Fruit fly (Drosophila melanogaster) whole organism, embryonic: ENCODE data around the gene SK.

Source experiments
- Abd-B ChIP-seq: fragments of 200-800 bp; sonication (Bioruptor generic); optimal IDR thresholded peaks from 2 replicates; lab custom pipeline; 2018; ENCODE audit warnings: missing biosample characterization, mild to moderate bottlenecking, missing genetic modification characterization, moderate library complexity
- Blimp-1 ChIP-seq: fragments of 200-800 bp; sonication (Bioruptor generic); optimal IDR thresholded peaks from 3 replicates; lab custom pipeline; 2018; ENCODE audit warnings: missing biosample characterization, missing genetic modification characterization, mild to moderate bottlenecking, moderate library complexity, missing genetic modification reagents
- C15 ChIP-seq: fragments of 200-800 bp; sonication (Bioruptor generic); IDR thresholded peaks from 3 replicates; pipeline ENCODE4 v1.3.6; 2022; ENCODE audit warnings: missing biosample characterization, missing genetic modification characterization
- CG10209 ChIP-seq: fragments of 200-800 bp; sonication (Bioruptor generic); optimal IDR thresholded peaks from 3 replicates; lab custom pipeline; 2017; ENCODE audit warnings: missing biosample characterization, mild to moderate bottlenecking, missing genetic modification characterization, missing genetic modification reagents
- CG10654 ChIP-seq: fragments of 200-800 bp; sonication (Bioruptor generic); optimal IDR thresholded peaks from 2 replicates; lab custom pipeline; 2016; ENCODE audit warnings: missing biosample characterization, missing genetic modification characterization
- CG10979 ChIP-seq: fragments of 200-800 bp; sonication (Bioruptor generic); optimal IDR thresholded peaks from 2 replicates; lab custom pipeline; 2018; ENCODE audit warnings: missing biosample characterization, mild to moderate bottlenecking, missing genetic modification characterization, moderate library complexity
- CG11247 ChIP-seq: fragments of 200-800 bp; sonication (Bioruptor generic); IDR thresholded peaks from 2 replicates; pipeline ENCODE4 v1.3.6; 2022; ENCODE audit warnings: missing biosample characterization, missing genetic modification characterization
- CG11398 ChIP-seq: fragments of 200-800 bp; sonication (Bioruptor generic); optimal IDR thresholded peaks from 2 replicates; lab custom pipeline; 2016; ENCODE audit warnings: missing biosample characterization, missing genetic modification characterization
- CG11504 ChIP-seq: fragments of 200-800 bp; sonication (Bioruptor generic); optimal IDR thresholded peaks from 3 replicates; lab custom pipeline; 2019; ENCODE audit warnings: missing biosample characterization, mild to moderate bottlenecking, missing genetic modification characterization, moderate library complexity
- CG13296 ChIP-seq: fragments of 200-800 bp; sonication (Bioruptor generic); optimal IDR thresholded peaks from 3 replicates; lab custom pipeline; 2018; ENCODE audit warnings: missing biosample characterization, mild to moderate bottlenecking, missing genetic modification characterization
- CG13424 ChIP-seq: fragments of 200-800 bp; sonication (Bioruptor generic); optimal IDR thresholded peaks from 2 replicates; lab custom pipeline; 2019; ENCODE audit warnings: missing biosample characterization, mild to moderate bottlenecking, missing genetic modification characterization, moderate library complexity
- CG14710 ChIP-seq: fragments of 200-800 bp; sonication (Bioruptor generic); optimal IDR thresholded peaks from 3 replicates; lab custom pipeline; 2019; ENCODE audit warnings: missing biosample characterization, mild to moderate bottlenecking, missing genetic modification characterization, moderate library complexity
- CG15269 ChIP-seq: fragments of 200-800 bp; sonication (Bioruptor generic); optimal IDR thresholded peaks from 2 replicates; lab custom pipeline; 2018; ENCODE audit warnings: missing biosample characterization, mild to moderate bottlenecking, missing genetic modification characterization, moderate library complexity
- CG15696 ChIP-seq: fragments of 200-800 bp; sonication (Bioruptor generic); optimal IDR thresholded peaks from 2 replicates; lab custom pipeline; 2019; ENCODE audit warnings: missing biosample characterization, mild to moderate bottlenecking, missing genetic modification characterization, moderate library complexity
- CG17612 ChIP-seq: fragments of 200-800 bp; sonication (Bioruptor generic); IDR thresholded peaks from 2 replicates; pipeline ENCODE4 v1.3.6; 2022; ENCODE audit warnings: missing biosample characterization, missing genetic modification characterization
- CG2116 ChIP-seq: fragments of 200-800 bp; sonication (Bioruptor generic); optimal IDR thresholded peaks from 3 replicates; lab custom pipeline; 2018; ENCODE audit warnings: missing biosample characterization, mild to moderate bottlenecking, missing genetic modification characterization
- CG2678 ChIP-seq: fragments of 200-800 bp; sonication (Bioruptor generic); optimal IDR thresholded peaks from 3 replicates; lab custom pipeline; 2019; ENCODE audit warnings: missing biosample characterization, mild to moderate bottlenecking, missing genetic modification characterization, moderate library complexity
- CG30403 ChIP-seq: fragments of 200-800 bp; sonication (Bioruptor generic); optimal IDR thresholded peaks from 3 replicates; lab custom pipeline; 2016; ENCODE audit warnings: missing biosample characterization, missing genetic modification characterization
- CG42726 ChIP-seq: fragments of 200-800 bp; sonication (Bioruptor generic); IDR thresholded peaks from 2 replicates; pipeline ENCODE4 v1.3.6; 2022; ENCODE audit warnings: missing biosample characterization, missing genetic modification characterization; ENCODE audit not compliant: partially characterized antibody
- CG7357 ChIP-seq: fragments of 200-800 bp; sonication (Bioruptor generic); IDR thresholded peaks from 3 replicates; pipeline ENCODE4 v1.3.6; 2022; ENCODE audit warnings: missing biosample characterization, missing genetic modification characterization
- CG7839 ChIP-seq: fragments of 200-800 bp; sonication (Bioruptor generic); optimal IDR thresholded peaks from 3 replicates; lab custom pipeline; 2018; ENCODE audit warnings: missing biosample characterization, mild to moderate bottlenecking, missing genetic modification characterization, moderate library complexity
- CG9437 ChIP-seq: fragments of 200-800 bp; sonication (Bioruptor generic); optimal IDR thresholded peaks from 2 replicates; lab custom pipeline; 2018; ENCODE audit warnings: missing biosample characterization, mild to moderate bottlenecking, missing genetic modification characterization
- Dad ChIP-seq: fragments of 200-800 bp; sonication (Bioruptor generic); optimal IDR thresholded peaks from 3 replicates; lab custom pipeline; 2016; ENCODE audit warnings: missing biosample characterization, missing genetic modification characterization
- Doc2 ChIP-seq: fragments of 200-800 bp; sonication (Bioruptor generic); IDR thresholded peaks from 2 replicates; pipeline ENCODE4 v1.3.6; 2022; ENCODE audit warnings: missing biosample characterization, missing genetic modification characterization
- Eip74EF ChIP-seq, 2 experiments: fragments of 200-800 bp in 1 of 2; fragments of >200 bp in 1 of 2; sonication (Bioruptor generic) in 1 of 2; optimal IDR thresholded peaks; 2 replicates each; lab custom pipeline; 2017 to 2019; ENCODE audit warnings: missing biosample characterization in 2 of 2, missing genetic modification characterization in 2 of 2, mild to moderate bottlenecking in 1 of 2, moderate library complexity in 1 of 2
- H2.0 ChIP-seq: fragments of 200-800 bp; sonication (Bioruptor generic); IDR thresholded peaks from 2 replicates; pipeline ENCODE4 v1.3.6; 2022; ENCODE audit warnings: missing biosample characterization, missing genetic modification characterization
- HHEX ChIP-seq: fragments of 200-800 bp; sonication (Bioruptor generic); optimal IDR thresholded peaks from 3 replicates; lab custom pipeline; 2017; ENCODE audit warnings: missing biosample characterization, mild to moderate bottlenecking, missing genetic modification characterization, missing genetic modification reagents
- Hand ChIP-seq: fragments of 200-800 bp; sonication (Bioruptor generic); optimal IDR thresholded peaks from 2 replicates; lab custom pipeline; 2017; ENCODE audit warnings: mild to moderate bottlenecking, missing biosample characterization, missing genetic modification reagents, missing genetic modification characterization
- Hey ChIP-seq: fragments of 200-800 bp; sonication (Bioruptor generic); optimal IDR thresholded peaks from 3 replicates; lab custom pipeline; 2018; ENCODE audit warnings: missing biosample characterization, mild to moderate bottlenecking, missing genetic modification characterization
- NfI ChIP-seq: fragments of 200-800 bp; sonication (Bioruptor generic); optimal IDR thresholded peaks from 3 replicates; lab custom pipeline; 2018; ENCODE audit warnings: missing biosample characterization, mild to moderate bottlenecking, missing genetic modification characterization, moderate library complexity
- Oaz ChIP-seq: fragments of 200-800 bp; sonication (Bioruptor generic); IDR thresholded peaks from 2 replicates; pipeline ENCODE4 v1.3.6; 2022; ENCODE audit warnings: missing biosample characterization, missing genetic modification characterization
- Oli ChIP-seq: fragments of 200-800 bp; sonication (Bioruptor generic); optimal IDR thresholded peaks from 2 replicates; lab custom pipeline; 2018; ENCODE audit warnings: missing biosample characterization, mild to moderate bottlenecking, missing genetic modification characterization, moderate library complexity
- PHDP ChIP-seq: fragments of 200-800 bp; sonication (Bioruptor generic); optimal IDR thresholded peaks from 3 replicates; lab custom pipeline; 2018; ENCODE audit warnings: missing biosample characterization, mild to moderate bottlenecking, missing genetic modification characterization, moderate library complexity
- Usf ChIP-seq: fragments of 200-800 bp; sonication (Bioruptor generic); optimal IDR thresholded peaks from 2 replicates; lab custom pipeline; 2017; ENCODE audit warnings: missing genotype, missing biosample characterization, missing genetic modification characterization
- ap ChIP-seq: fragments of 200-800 bp; sonication (Bioruptor generic); IDR thresholded peaks from 2 replicates; pipeline ENCODE4 v1.3.6; 2022; ENCODE audit warnings: missing biosample characterization, missing genetic modification characterization
- az2 ChIP-seq: fragments of 200-800 bp; sonication (Bioruptor generic); optimal IDR thresholded peaks from 3 replicates; lab custom pipeline; 2016; ENCODE audit warnings: missing biosample characterization, missing genetic modification characterization
- ems ChIP-seq: fragments of 200-800 bp; sonication (Bioruptor generic); optimal IDR thresholded peaks from 3 replicates; lab custom pipeline; 2016; ENCODE audit warnings: missing biosample characterization, missing genetic modification characterization
- en ChIP-seq: fragments of 200-800 bp; sonication (Bioruptor generic); optimal IDR thresholded peaks from 2 replicates; lab custom pipeline; 2016; ENCODE audit warnings: missing biosample characterization, missing genetic modification characterization
- gsb ChIP-seq: fragments of 200-800 bp; sonication (Bioruptor generic); IDR thresholded peaks from 2 replicates; pipeline ENCODE4 v1.3.6; 2022; ENCODE audit warnings: missing biosample characterization, missing genetic modification characterization
- kay ChIP-seq: fragments of 200-800 bp; sonication (Bioruptor generic); optimal IDR thresholded peaks from 2 replicates; lab custom pipeline; 2016; ENCODE audit warnings: missing biosample characterization, missing genetic modification characterization
- ken ChIP-seq: fragments of 200-800 bp; sonication (Bioruptor generic); IDR thresholded peaks from 3 replicates; pipeline ENCODE4 v1.3.6; 2022; ENCODE audit warnings: missing biosample characterization, missing genetic modification characterization
- nau ChIP-seq: fragments of 200-800 bp; sonication (Bioruptor generic); optimal IDR thresholded peaks from 3 replicates; lab custom pipeline; 2017; ENCODE audit warnings: missing biosample characterization, mild to moderate bottlenecking, missing genetic modification characterization, missing genetic modification reagents
- pita ChIP-seq: fragments of 200-800 bp; sonication (Bioruptor generic); optimal IDR thresholded peaks from 2 replicates; lab custom pipeline; 2017; ENCODE audit warnings: missing biosample characterization, mild to moderate bottlenecking, missing genetic modification characterization
- pum ChIP-seq: fragments of 200-800 bp; sonication (Bioruptor generic); optimal IDR thresholded peaks from 2 replicates; lab custom pipeline; 2016; ENCODE audit warnings: missing biosample characterization, missing genetic modification characterization
- sqz ChIP-seq: fragments of 200-800 bp; sonication (Bioruptor generic); optimal IDR thresholded peaks from 3 replicates; lab custom pipeline; 2018; ENCODE audit warnings: missing biosample characterization, mild to moderate bottlenecking, missing genetic modification characterization
- stc ChIP-seq: fragments of 200-800 bp; sonication (Bioruptor generic); IDR thresholded peaks from 2 replicates; pipeline ENCODE4 v1.3.6; 2022; ENCODE audit warnings: missing biosample characterization, missing genetic modification characterization
- trem ChIP-seq: fragments of 200-800 bp; optimal IDR thresholded peaks from 3 replicates; lab custom pipeline; 2019; ENCODE audit warnings: missing biosample characterization, mild to moderate bottlenecking, missing genetic modification characterization, moderate library complexity
- trh ChIP-seq: fragments of 200-800 bp; sonication (Bioruptor generic); optimal IDR thresholded peaks from 2 replicates; lab custom pipeline; 2016; ENCODE audit warnings: missing biosample characterization, missing genetic modification characterization
- unpg ChIP-seq: fragments of 200-800 bp; sonication (Bioruptor generic); optimal IDR thresholded peaks from 3 replicates; lab custom pipeline; 2018; ENCODE audit warnings: missing biosample characterization, mild to moderate bottlenecking, missing genetic modification characterization, moderate library complexity

Gene SK

dm6 chrX:5329266-5329898 is 10.7 kb upstream of the SK start, which contains the start of the genes CG3309 and XRCC1 (continued):
- TF ChIP-seq CG13424 (peak; percentile 53), CG2678 (tag; lab: Kevin White, UChicago) (peak; percentile 64), Blimp-1 (GFP tag; lab: Kevin White, UChicago) (peak; percentile 95), C15 (peak; percentile 28; the same call in 1 of the 3 replicates), NfI (GFP tag; lab: Kevin White, UChicago) (peak; percentile 25), ken (GFP tag; lab: Robert Waterston, UW) (peak; percentile 61; the same call in 2 of the 3 replicates), CG42726 (peak; percentile 82), pita (GFP tag; lab: Kevin White, UChicago) (no peak), Eip74EF (GFP tag; optimal IDR thresholded peaks at IDR 0.05; lab: Kevin White, UChicago) (no peak), Oli (peak; percentile 23), CG13296 (GFP tag; lab: Kevin White, UChicago) (no peak), Oaz (peak; percentile 49; the same call in 1 of the 2 replicates), Doc2 (no peak), CG2116 (GFP tag; lab: Kevin White, UChicago) (peak; percentile 24), H2.0 (peak; percentile 59), Hey (no peak), unpg (peak; percentile 47), trh (no peak), ap (GFP tag; lab: Robert Waterston, UW) (no peak), CG11398 (GFP tag; lab: Kevin White, UChicago) (no peak), trem (tag; lab: Kevin White, UChicago) (peak; percentile 53), Usf (GFP tag; lab: Kevin White, UChicago) (no peak), en (GFP tag; lab: Kevin White, UChicago) (no peak), Hand (GFP tag; lab: Kevin White, UChicago) (no peak), CG17612 (no peak), CG11247 (GFP tag; lab: Robert Waterston, UW) (0 out of 2 replicates have a peak, but pooled peaks have one; percentile 7), CG10209 (GFP tag; lab: Kevin White, UChicago) (peak; percentile 46), az2 (peak; percentile 31), stc (GFP tag; lab: Robert Waterston, UW) (peak; percentile 48; the same call in 1 of the 2 replicates), kay (GFP tag; lab: Kevin White, UChicago) (no peak), ems (GFP tag; lab: Kevin White, UChicago) (no peak), CG7839 (peak; percentile 47), nau (GFP tag; lab: Kevin White, UChicago) (no peak), CG11504 (tag; lab: Kevin White, UChicago) (peak; percentile 59), Dad (no peak), CG10654 (no peak), CG7357 (GFP tag; lab: Robert Waterston, UW) (peak; percentile 33; the same call in 1 of the 3 replicates), CG10979 (tag; lab: Kevin White, UChicago) (peak; percentile 41), CG15269 (tag; lab: Kevin White, UChicago) (peak; percentile 50), CG14710 (tag; lab: Kevin White, UChicago) (peak; percentile 65), CG15696 (tag; lab: Kevin White, UChicago) (peak; percentile 42), sqz (GFP tag; lab: Kevin White, UChicago) (peak; percentile 89), HHEX (GFP tag; lab: Kevin White, UChicago) (peak; percentile 20), CG9437 (peak; percentile 36), gsb (GFP tag; lab: Robert Waterston, UW) (no peak), PHDP (tag; lab: Kevin White, UChicago) (peak; percentile 39), CG30403 (GFP tag; lab: Kevin White, UChicago) (peak; percentile 55), Abd-B (GFP tag; lab: Kevin White, UChicago) (peak; percentile 34), pum (no peak)
